Worm (Caenorhabditis elegans): Measurements from ENCODE around the gene spr-1.

- TF ChIP-seq ceh-28 (tag; optimal IDR thresholded peaks at IDR 0.05) (no peak), lin-13 (GFP tag; optimal IDR thresholded peaks at IDR 0.05) (no peak), unc-39 (tag; optimal IDR thresholded peaks at IDR 0.05) (no peak), nhr-11 (tag; optimal IDR thresholded peaks at IDR 0.05) (no peak), ama-1 (optimal IDR thresholded peaks at IDR 0.05) (no peak), pha-4 (GFP tag; IDR thresholded peaks at IDR 0.05) (no peak), pha-4 (tag; optimal IDR thresholded peaks at IDR 0.05) (no peak), aly-2 (tag; optimal IDR thresholded peaks at IDR 0.05) (no peak), pqm-1 (tag; optimal IDR thresholded peaks at IDR 0.05) (no peak), ztf-11 (tag; optimal IDR thresholded peaks at IDR 0.05) (no peak), F49E8.2 (tag; optimal IDR thresholded peaks at IDR 0.05; ENCODE audit: borderline replicate concordance) (no peak), lin-39 (tag; optimal IDR thresholded peaks at IDR 0.05) (no peak)
Observed at ce11 chrV:8177349-8177748, 48.2 kb upstream of the spr-1 start, which contains the start of gene F20D6.9.
